Worm (Caenorhabditis elegans): Measurements from ENCODE around the gene del-6.

Gene del-6

ce11 chrV:10572614-10573013 is at the start of gene del-6:
del-6 (plus strand) TSS chrV:10572914.
- no peak for TF ChIP-seq dao-5 (tag; optimal IDR thresholded peaks at IDR 0.05)
- no peak for TF ChIP-seq W03F9.2 (tag; optimal IDR thresholded peaks at IDR 0.05)
- no peak for TF ChIP-seq him-1 (tag; optimal IDR thresholded peaks at IDR 0.05)

- TF ChIP-seq W03F9.2 (tag; optimal IDR thresholded peaks at IDR 0.05) (no peak), dao-5 (tag; optimal IDR thresholded peaks at IDR 0.05) (no peak), him-1 (tag; optimal IDR thresholded peaks at IDR 0.05) (peak; percentile 47)
These were observed 46.8 kb upstream of the del-6 start, which contains the start of the genes C35A5.8 and hda-11 for ce11 chrV:10525902-10526301. C35A5.8 (minus strand) TSS chrV:10525908. hda-11 (plus strand) TSS chrV:10526184.

- no peak for TF ChIP-seq him-1 (tag; optimal IDR thresholded peaks at IDR 0.05)
- no peak for TF ChIP-seq dao-5 (tag; optimal IDR thresholded peaks at IDR 0.05)
- TF ChIP-seq W03F9.2 (tag; optimal IDR thresholded peaks at IDR 0.05) = no peak
These were observed 44.2 kb upstream of the del-6 start, which contains the start of gene F25D1.3 for ce11 chrV:10528500-10528899. F25D1.3 (plus strand) TSS chrV:10528724.

ce11 chrV:10529600-10529999 is 43.1 kb upstream of the del-6 start:
- TF ChIP-seq him-1 (tag; optimal IDR thresholded peaks at IDR 0.05) = no peak
- TF ChIP-seq dao-5 (tag; optimal IDR thresholded peaks at IDR 0.05) = no peak
- TF ChIP-seq W03F9.2 (tag; optimal IDR thresholded peaks at IDR 0.05) = no peak

- TF ChIP-seq dao-5 (tag; optimal IDR thresholded peaks at IDR 0.05) (no peak), W03F9.2 (tag; optimal IDR thresholded peaks at IDR 0.05) (no peak), him-1 (tag; optimal IDR thresholded peaks at IDR 0.05) (no peak)
These were observed 40.0 kb upstream of the del-6 start, which contains the start of gene txt-10 for ce11 chrV:10532725-10533124. txt-10 (minus strand) TSS chrV:10532825.

- TF ChIP-seq dao-5 (tag; optimal IDR thresholded peaks at IDR 0.05) = no peak
- no peak for TF ChIP-seq him-1 (tag; optimal IDR thresholded peaks at IDR 0.05)
- peak; percentile 20 for TF ChIP-seq W03F9.2 (tag; optimal IDR thresholded peaks at IDR 0.05)
These were observed 37.4 kb upstream of the del-6 start for ce11 chrV:10535325-10535724.

ce11 chrV:10536095-10536691 is 36.5 kb upstream of the del-6 start, which contains the start of gene ppm-1.A:
ppm-1.A (minus strand) TSS chrV:10536388.
- no peak for TF ChIP-seq him-1 (tag; optimal IDR thresholded peaks at IDR 0.05)

ce11 chrV:10536808-10537207 is 35.9 kb upstream of the del-6 start:
- TF ChIP-seq him-1 (tag; optimal IDR thresholded peaks at IDR 0.05) (peak; percentile 88), W03F9.2 (tag; optimal IDR thresholded peaks at IDR 0.05) (peak; percentile 72), dao-5 (tag; optimal IDR thresholded peaks at IDR 0.05) (no peak)

- TF ChIP-seq him-1 (tag; optimal IDR thresholded peaks at IDR 0.05) = no peak
- no peak for TF ChIP-seq W03F9.2 (tag; optimal IDR thresholded peaks at IDR 0.05)
- no peak for TF ChIP-seq dao-5 (tag; optimal IDR thresholded peaks at IDR 0.05)
These were observed 33.6 kb upstream of the del-6 start, which contains the start of gene F25D1.8 for ce11 chrV:10539114-10539513. F25D1.8 (plus strand) TSS chrV:10539414.

ce11 chrV:10540024-10540423 is 32.7 kb upstream of the del-6 start, which contains the start of gene degt-1:
degt-1 (plus strand) TSS chrV:10540324.
- TF ChIP-seq him-1 (tag; optimal IDR thresholded peaks at IDR 0.05) (no peak), W03F9.2 (tag; optimal IDR thresholded peaks at IDR 0.05) (no peak), dao-5 (tag; optimal IDR thresholded peaks at IDR 0.05) (no peak)

- TF ChIP-seq dao-5 (tag; optimal IDR thresholded peaks at IDR 0.05) = no peak
- no peak for TF ChIP-seq him-1 (tag; optimal IDR thresholded peaks at IDR 0.05)
- no peak for TF ChIP-seq W03F9.2 (tag; optimal IDR thresholded peaks at IDR 0.05)
These were observed 26.0 kb upstream of the del-6 start, which contains the start of gene F25D1.5 for ce11 chrV:10546749-10547148. F25D1.5 (minus strand) TSS chrV:10546783.

ce11 chrV:10548981-10549380 is 23.7 kb upstream of the del-6 start, which contains the start of gene srd-34:
srd-34 (minus strand) TSS chrV:10549081.
- TF ChIP-seq him-1 (tag; optimal IDR thresholded peaks at IDR 0.05) (no peak), dao-5 (tag; optimal IDR thresholded peaks at IDR 0.05) (no peak), W03F9.2 (tag; optimal IDR thresholded peaks at IDR 0.05) (no peak)

- TF ChIP-seq W03F9.2 (tag; optimal IDR thresholded peaks at IDR 0.05) (no peak), him-1 (tag; optimal IDR thresholded peaks at IDR 0.05) (no peak), dao-5 (tag; optimal IDR thresholded peaks at IDR 0.05) (no peak)
These were observed 23.0 kb upstream of the del-6 start, which contains the start of gene F32G8.2 for ce11 chrV:10549717-10550116. F32G8.2 (plus strand) TSS chrV:10550017.

ce11 chrV:10555239-10555638 is 17.5 kb upstream of the del-6 start, which contains the start of gene F32G8.3:
F32G8.3 (minus strand) TSS chrV:10555339.
- no peak for TF ChIP-seq W03F9.2 (tag; optimal IDR thresholded peaks at IDR 0.05)
- no peak for TF ChIP-seq him-1 (tag; optimal IDR thresholded peaks at IDR 0.05)
- TF ChIP-seq dao-5 (tag; optimal IDR thresholded peaks at IDR 0.05) = no peak

Measured in whole organism, L4/young adult.